Fruit fly (Drosophila melanogaster) whole organism, embryonic: Measurements from ENCODE around the gene CG4374.

Experiments used
- CG11560 ChIP-seq: fragments of 200-800 bp; sonication (Bioruptor generic); IDR thresholded peaks from 3 replicates; pipeline ENCODE4 v1.3.6; 2022; ENCODE audit warnings: missing biosample characterization, missing genetic modification characterization
- CG13296 ChIP-seq: fragments of 200-800 bp; sonication (Bioruptor generic); optimal IDR thresholded peaks from 3 replicates; lab custom pipeline; 2018; ENCODE audit warnings: missing biosample characterization, mild to moderate bottlenecking, missing genetic modification characterization
- Gug ChIP-seq: fragments of 200-800 bp; sonication (Bioruptor generic); IDR thresholded peaks from 4 replicates; pipeline ENCODE4 v1.3.6; 2022; ENCODE audit warnings: missing biosample characterization, missing genetic modification characterization
- MESR4 ChIP-seq: fragments of 200-800 bp; sonication (Bioruptor generic); optimal IDR thresholded peaks from 2 replicates; lab custom pipeline; 2018; ENCODE audit warnings: missing biosample characterization, mild to moderate bottlenecking, missing genetic modification characterization, moderate library complexity
- kni ChIP-seq: fragments of 200-800 bp; sonication (Bioruptor generic); optimal IDR thresholded peaks from 3 replicates; lab custom pipeline; 2017; ENCODE audit warnings: mild to moderate bottlenecking, missing biosample characterization, missing genetic modification reagents, missing genetic modification characterization
- lola ChIP-seq, 3 experiments: fragments of >200 bp in 2 of 3; fragments of 200-800 bp in 1 of 3; sonication (Bioruptor generic) in 1 of 3; optimal IDR thresholded peaks; 2 replicates each; lab custom pipeline; 2017 to 2019; ENCODE audit warnings: missing biosample characterization in 3 of 3, missing genetic modification characterization in 3 of 3, mild to moderate bottlenecking in 1 of 3, moderate library complexity in 1 of 3
- sc ChIP-seq, 3 experiments: fragments of >200 bp in 2 of 3; fragments of 200-800 bp in 1 of 3; sonication (Bioruptor generic) in 1 of 3; optimal IDR thresholded peaks; 2 replicates in 2 of 3; 3 replicates in 1 of 3; lab custom pipeline; 2017; ENCODE audit warnings: mild to moderate bottlenecking in 1 of 3, missing biosample characterization in 1 of 3, missing genetic modification characterization in 1 of 3, missing genetic modification reagents in 1 of 3

DNA sequence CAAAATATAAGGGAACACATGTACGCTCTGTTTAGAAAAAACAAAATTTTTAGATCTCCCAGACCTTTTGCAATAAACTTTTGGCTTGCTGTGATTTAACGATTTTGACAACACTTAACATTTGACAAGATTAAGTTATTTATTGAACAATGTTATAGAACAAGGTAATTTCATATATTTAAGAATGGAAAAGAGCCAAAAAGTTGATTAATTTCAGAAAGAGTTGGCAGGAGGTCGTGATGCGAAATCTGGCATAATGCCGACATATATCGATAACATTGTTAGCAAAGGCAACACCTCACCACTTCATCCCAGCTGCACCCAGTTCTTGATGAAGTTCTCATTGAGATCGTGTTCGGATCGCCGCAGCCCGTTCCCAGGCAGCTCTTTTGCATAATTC is 35.3 kb upstream of the CG4374 start, which contains the start of gene CG34289:
- TF ChIP-seq CG11560 (tag; lab: Robert Waterston, UW) (no peak), lola (GFP tag; optimal IDR thresholded peaks at IDR 0.05; lab: Kevin White, UChicago) (no peak), sc (optimal IDR thresholded peaks at IDR 0.05; lab: Kevin White, UChicago) (no peak), sc (GFP tag; optimal IDR thresholded peaks at IDR 0.05; lab: Kevin White, UChicago) (no peak), kni (GFP tag; lab: Kevin White, UChicago) (no peak), Gug (no peak), MESR4 (GFP tag; lab: Kevin White, UChicago) (no peak), CG13296 (GFP tag; lab: Kevin White, UChicago) (no peak)
